Fruit fly (Drosophila melanogaster): ENCODE data around the gene BtbVII.

DNA sequence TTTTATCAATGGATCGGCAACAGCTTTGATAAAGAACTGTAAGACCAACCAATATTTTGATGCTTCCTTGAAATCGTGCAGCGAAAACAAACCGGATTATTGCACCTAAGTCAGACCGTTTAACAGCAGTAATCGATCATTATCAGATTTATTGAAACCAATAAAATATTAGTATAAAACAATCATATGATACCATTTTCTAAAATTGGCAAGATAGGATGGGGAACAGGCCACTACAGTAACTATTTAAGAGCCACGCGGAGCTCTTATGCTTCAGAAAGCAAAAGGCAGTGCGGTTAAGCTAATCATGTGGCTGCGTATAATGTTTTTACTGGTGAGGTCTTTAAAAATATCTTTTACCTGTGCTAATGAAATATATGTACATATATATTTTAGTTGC lies 37.9 kb downstream of the BtbVII start, which contains the start of gene CG32284:
- no peak for TF ChIP-seq CTCF (optimal IDR thresholded peaks at IDR 0.05)
- TF ChIP-seq CG8478 (optimal IDR thresholded peaks at IDR 0.05), result no peak
